Worm (Caenorhabditis elegans) whole organism, late embryonic: ENCODE data around the gene F17C8.6.
A peak's percentile ranks its signal among the peaks of the same experiment; 100 is the strongest.

ENCODE experiments used
- F13H6.1 ChIP-seq: sonication (generic microtip); optimal IDR thresholded peaks from 2 replicates; lab custom pipeline; 2016; ENCODE audit warnings: missing genetic modification characterization, missing compliant biosample characterization
- ceh-19 ChIP-seq: fragments of 200-800 bp; sonication (Bioruptor generic); optimal IDR thresholded peaks from 2 replicates; lab custom pipeline; 2018; ENCODE audit warnings: mild to moderate bottlenecking, missing genetic modification characterization, missing compliant biosample characterization
- ceh-34 ChIP-seq: sonication (generic microtip); optimal IDR thresholded peaks from 2 replicates; lab custom pipeline; 2016; ENCODE audit warnings: mild to moderate bottlenecking, missing genetic modification characterization, missing compliant biosample characterization
- ceh-9 ChIP-seq: sonication (generic microtip); optimal IDR thresholded peaks from 2 replicates; lab custom pipeline; 2016; ENCODE audit warnings: mild to moderate bottlenecking, missing genetic modification characterization, inconsistent platforms, missing compliant biosample characterization
- che-1 ChIP-seq: sonication (generic microtip); optimal IDR thresholded peaks from 2 replicates; lab custom pipeline; 2016; ENCODE audit warnings: mild to moderate bottlenecking, missing genetic modification characterization, missing compliant biosample characterization
- lin-11 ChIP-seq: fragments of 200-800 bp; sonication (Bioruptor generic); optimal IDR thresholded peaks from 2 replicates; lab custom pipeline; 2018; ENCODE audit warnings: mild to moderate bottlenecking, missing genetic modification characterization, missing compliant biosample characterization
- nhr-11 ChIP-seq: fragments of 150-350 bp; optimal IDR thresholded peaks from 2 replicates; lab custom pipeline; 2014; ENCODE audit warnings: missing biosample characterization, missing genetic modification characterization
- pag-3 ChIP-seq: sonication (generic microtip); optimal IDR thresholded peaks from 2 replicates; lab custom pipeline; 2016; ENCODE audit warnings: missing compliant biosample characterization, missing genetic modification characterization, borderline replicate concordance
- pax-1 ChIP-seq: fragments of 150-350 bp; optimal IDR thresholded peaks from 2 replicates; lab custom pipeline; 2014; ENCODE audit warnings: missing biosample characterization, missing genetic modification characterization
- tbx-2 ChIP-seq: sonication (generic microtip); optimal IDR thresholded peaks from 2 replicates; lab custom pipeline; 2016; ENCODE audit warnings: missing genetic modification characterization, missing compliant biosample characterization
- unc-42 ChIP-seq: sonication (generic microtip); optimal IDR thresholded peaks from 2 replicates; lab custom pipeline; 2016; ENCODE audit warnings: missing genotype, missing genetic modification characterization, missing compliant biosample characterization

DNA sequence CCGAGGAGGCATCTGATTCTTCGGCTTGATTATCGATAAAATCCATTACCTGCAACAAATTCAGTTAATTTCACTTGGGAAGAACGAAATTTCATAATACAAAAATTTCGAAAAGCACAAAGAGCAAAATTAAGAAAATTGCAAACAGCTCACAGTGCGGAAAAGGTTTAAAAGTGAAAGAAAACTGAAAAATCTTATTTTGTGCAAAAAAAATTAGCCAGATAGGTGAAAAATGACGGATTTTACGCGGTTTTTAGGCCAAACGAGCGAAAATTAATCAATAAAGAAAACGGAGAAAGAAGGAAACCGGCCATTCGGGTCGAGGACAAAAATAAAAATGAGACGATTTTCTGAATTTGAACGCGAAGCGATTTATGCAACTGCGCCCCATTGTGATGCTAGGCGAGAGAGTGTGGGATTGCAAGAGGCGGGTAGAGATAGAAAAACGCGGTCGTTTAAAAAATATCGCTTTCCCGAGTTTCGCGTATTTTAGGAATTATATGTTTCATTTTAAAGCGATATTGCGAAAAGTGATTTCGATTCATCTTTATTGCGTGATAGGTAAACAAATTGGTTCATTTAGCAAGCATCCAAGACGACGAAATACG lies 25.1 kb downstream of the F17C8.6 start, which contains the start of gene emb-5:
- TF ChIP-seq che-1, result no peak
- TF ChIP-seq tbx-2 (tag; lab: Kevin White, UChicago), result peak; percentile 1
- no peak for TF ChIP-seq pag-3
- TF ChIP-seq unc-42 (tag; lab: Kevin White, UChicago), result peak; percentile 36
- TF ChIP-seq ceh-19 (GFP tag; lab: Kevin White, UChicago), result no peak
- peak; percentile 43 for TF ChIP-seq pax-1 (tag; lab: Kevin White, UChicago)
- no peak for TF ChIP-seq lin-11
- TF ChIP-seq ceh-9 (tag; lab: Kevin White, UChicago), result no peak
- no peak for TF ChIP-seq F13H6.1
- TF ChIP-seq ceh-34 (tag; lab: Kevin White, UChicago), result peak; percentile 17
- no peak for TF ChIP-seq nhr-11
